Worm (Caenorhabditis elegans): Measurements from ENCODE around the gene C08E8.1.

DNA sequence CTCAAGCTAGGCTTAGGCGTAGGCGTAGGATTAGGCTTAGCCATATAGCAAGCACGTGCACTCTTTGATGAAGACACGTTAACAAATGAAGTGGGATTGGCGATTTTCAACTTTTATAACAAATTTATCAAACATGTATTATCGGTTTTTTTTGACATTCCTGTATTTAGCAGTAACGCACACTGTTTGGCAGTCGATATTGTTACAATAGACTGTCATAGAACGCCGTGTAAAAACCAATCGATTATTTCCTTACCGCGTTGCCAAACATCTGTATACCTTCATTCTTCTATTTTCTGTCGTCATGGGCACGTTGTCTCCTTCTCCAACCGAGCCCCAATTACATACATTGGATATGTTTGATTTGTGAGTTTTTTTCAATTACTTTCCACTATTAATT lies 44.0 kb downstream of the C08E8.1 start, which contains the start of gene fbxb-119:
- TF ChIP-seq pha-4 (tag; optimal IDR thresholded peaks at IDR 0.05) (no peak), lin-13 (tag; optimal IDR thresholded peaks at IDR 0.05) (no peak), lin-32 (GFP tag; optimal IDR thresholded peaks at IDR 0.05) (no peak), ceh-83 (GFP tag; optimal IDR thresholded peaks at IDR 0.05) (no peak), unc-62 (GFP tag; optimal IDR thresholded peaks at IDR 0.05) (no peak), zip-8 (tag; optimal IDR thresholded peaks at IDR 0.05) (no peak), cnd-1 (tag; optimal IDR thresholded peaks at IDR 0.05) (no peak)
